Worm (Caenorhabditis elegans): ENCODE results near the gene hsp-25.

DNA sequence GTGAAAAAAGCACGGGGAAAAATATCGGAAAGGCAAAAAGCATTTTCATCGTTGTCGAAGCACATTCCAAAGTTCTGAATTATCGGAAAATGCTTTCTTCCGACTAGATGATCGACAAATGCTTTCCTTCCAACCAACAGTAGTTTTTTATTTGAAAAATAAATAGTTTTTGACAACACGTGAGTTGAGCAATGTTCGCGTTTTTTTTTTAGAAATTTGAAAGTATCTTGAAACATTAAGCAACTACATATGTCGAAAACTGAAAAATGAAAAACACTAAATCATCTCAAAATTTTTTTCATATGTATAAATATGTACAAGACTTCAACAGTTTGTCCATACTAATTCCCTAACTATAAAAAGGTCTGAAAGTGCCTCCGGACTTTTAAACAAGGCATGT, at the start of gene hsp-25:
- TF ChIP-seq him-1 (tag; optimal IDR thresholded peaks at IDR 0.05) (no peak), dao-5 (tag; optimal IDR thresholded peaks at IDR 0.05) (no peak)

Data from whole organism, L4/young adult.